Worm (Caenorhabditis elegans): ENCODE measurements around the gene msp-36.

Gene msp-36

ce11 chrIV:10053550-10053949 is 41.7 kb upstream of the msp-36 start, which contains the start of gene srv-12:
srv-12 (minus strand) TSS chrIV:10053650.
- TF ChIP-seq elt-3 (tag; optimal IDR thresholded peaks at IDR 0.05): no peak
- TF ChIP-seq lsy-2 (tag; optimal IDR thresholded peaks at IDR 0.05): no peak
- no peak for TF ChIP-seq unc-39 (tag; optimal IDR thresholded peaks at IDR 0.05)
- no peak for TF ChIP-seq dmd-4 (tag; optimal IDR thresholded peaks at IDR 0.05)
- TF ChIP-seq nhr-237 (tag; optimal IDR thresholded peaks at IDR 0.05): no peak
- no peak for TF ChIP-seq nhr-77 (tag; optimal IDR thresholded peaks at IDR 0.05)

ce11 chrIV:10056138-10056537 is 39.1 kb upstream of the msp-36 start, which contains the start of gene T04B2.7:
T04B2.7 (minus strand) TSS chrIV:10056238.
- TF ChIP-seq nhr-25 (tag; optimal IDR thresholded peaks at IDR 0.05): no peak
- TF ChIP-seq ceh-82 (tag; optimal IDR thresholded peaks at IDR 0.05): no peak
- no peak for TF ChIP-seq crh-2 (tag; optimal IDR thresholded peaks at IDR 0.05)
- TF ChIP-seq elt-1 (tag; optimal IDR thresholded peaks at IDR 0.05): no peak
- TF ChIP-seq dmd-4 (tag; optimal IDR thresholded peaks at IDR 0.05): no peak
- no peak for TF ChIP-seq alr-1 (tag; optimal IDR thresholded peaks at IDR 0.05)
- TF ChIP-seq aly-2 (tag; optimal IDR thresholded peaks at IDR 0.05): no peak
- no peak for TF ChIP-seq R02D3.7 (tag; optimal IDR thresholded peaks at IDR 0.05)
- TF ChIP-seq egl-27 (tag; optimal IDR thresholded peaks at IDR 0.05): no peak
- TF ChIP-seq unc-62 (GFP tag; optimal IDR thresholded peaks at IDR 0.05): no peak
- no peak for TF ChIP-seq zag-1 (tag; optimal IDR thresholded peaks at IDR 0.05)
- TF ChIP-seq peb-1 (tag; optimal IDR thresholded peaks at IDR 0.05): no peak
- no peak for TF ChIP-seq sem-4 (tag; optimal IDR thresholded peaks at IDR 0.05)

- no peak for TF ChIP-seq ceh-16 (tag; optimal IDR thresholded peaks at IDR 0.05)
- TF ChIP-seq ceh-82 (tag; optimal IDR thresholded peaks at IDR 0.05): no peak
- no peak for TF ChIP-seq nhr-11 (tag; optimal IDR thresholded peaks at IDR 0.05)
- TF ChIP-seq mab-5 (tag; optimal IDR thresholded peaks at IDR 0.05): no peak
- TF ChIP-seq nhr-23 (tag; optimal IDR thresholded peaks at IDR 0.05): no peak
- TF ChIP-seq unc-55 (GFP tag; optimal IDR thresholded peaks at IDR 0.05): no peak
- TF ChIP-seq gmeb-1 (tag; optimal IDR thresholded peaks at IDR 0.05): no peak
- peak; percentile 55 for TF ChIP-seq F13H6.1 (tag; optimal IDR thresholded peaks at IDR 0.05)
- TF ChIP-seq lin-13 (GFP tag; optimal IDR thresholded peaks at IDR 0.05): no peak
- TF ChIP-seq nhr-77 (tag; optimal IDR thresholded peaks at IDR 0.05): no peak
- no peak for TF ChIP-seq mdl-1 (tag; optimal IDR thresholded peaks at IDR 0.05)
- no peak for TF ChIP-seq unc-39 (tag; optimal IDR thresholded peaks at IDR 0.05)
- TF ChIP-seq nhr-129 (tag; optimal IDR thresholded peaks at IDR 0.05): no peak
- peak; percentile 99 for TF ChIP-seq crh-2 (tag; optimal IDR thresholded peaks at IDR 0.05)
- TF ChIP-seq sma-9 (GFP tag; optimal IDR thresholded peaks at IDR 0.05): peak; percentile 77
- TF ChIP-seq sma-9 (tag; optimal IDR thresholded peaks at IDR 0.05): no peak
- TF ChIP-seq ztf-11 (tag; optimal IDR thresholded peaks at IDR 0.05): no peak
- no peak for TF ChIP-seq nhr-237 (tag; optimal IDR thresholded peaks at IDR 0.05)
- TF ChIP-seq fos-1 (tag; optimal IDR thresholded peaks at IDR 0.05): peak; percentile 76
- no peak for TF ChIP-seq lsy-2 (tag; optimal IDR thresholded peaks at IDR 0.05)
- no peak for TF ChIP-seq nhr-6 (tag; optimal IDR thresholded peaks at IDR 0.05)
- TF ChIP-seq C34F6.9 (tag; optimal IDR thresholded peaks at IDR 0.05): no peak
- TF ChIP-seq elt-3 (tag; optimal IDR thresholded peaks at IDR 0.05): no peak
- no peak for TF ChIP-seq nhr-21 (tag; optimal IDR thresholded peaks at IDR 0.05)
- TF ChIP-seq ztf-4 (tag; optimal IDR thresholded peaks at IDR 0.05): no peak
- TF ChIP-seq nhr-10 (tag; optimal IDR thresholded peaks at IDR 0.05): no peak
- TF ChIP-seq unc-62 (GFP tag; optimal IDR thresholded peaks at IDR 0.05): no peak
- no peak for TF ChIP-seq elt-1 (tag; optimal IDR thresholded peaks at IDR 0.05)
- no peak for TF ChIP-seq blmp-1 (tag; optimal IDR thresholded peaks at IDR 0.05; ENCODE audit: insufficient read depth)
- peak; percentile 7 for TF ChIP-seq sma-3 (GFP tag; optimal IDR thresholded peaks at IDR 0.05)
- no peak for TF ChIP-seq skn-1 (tag; optimal IDR thresholded peaks at IDR 0.05)
- no peak for TF ChIP-seq nhr-25 (tag; optimal IDR thresholded peaks at IDR 0.05)
- no peak for TF ChIP-seq mbf-1 (tag; optimal IDR thresholded peaks at IDR 0.05)
- no peak for TF ChIP-seq sem-4 (tag; optimal IDR thresholded peaks at IDR 0.05)
- no peak for TF ChIP-seq aly-2 (tag; optimal IDR thresholded peaks at IDR 0.05)
- no peak for TF ChIP-seq lin-11 (tag; optimal IDR thresholded peaks at IDR 0.05)
- TF ChIP-seq ZK546.5 (tag; optimal IDR thresholded peaks at IDR 0.05): no peak
- no peak for TF ChIP-seq Y55F3AM.14 (GFP tag; optimal IDR thresholded peaks at IDR 0.05)
- peak; percentile 42 for TF ChIP-seq egl-27 (tag; optimal IDR thresholded peaks at IDR 0.05)
- TF ChIP-seq lin-39 (tag; optimal IDR thresholded peaks at IDR 0.05): no peak
- no peak for TF ChIP-seq ama-1 (optimal IDR thresholded peaks at IDR 0.05)
- TF ChIP-seq dmd-4 (tag; optimal IDR thresholded peaks at IDR 0.05): no peak
- no peak for TF ChIP-seq R02D3.7 (tag; optimal IDR thresholded peaks at IDR 0.05)
- TF ChIP-seq ztf-1 (GFP tag; conservative IDR thresholded peaks at IDR 0.05): no peak
- no peak for TF ChIP-seq alr-1 (tag; optimal IDR thresholded peaks at IDR 0.05)
- no peak for TF ChIP-seq peb-1 (tag; optimal IDR thresholded peaks at IDR 0.05)
- no peak for TF ChIP-seq zag-1 (tag; optimal IDR thresholded peaks at IDR 0.05)
- TF ChIP-seq snpc-4 (tag; optimal IDR thresholded peaks at IDR 0.05): no peak
- TF ChIP-seq nhr-12 (tag; optimal IDR thresholded peaks at IDR 0.05): no peak
Observed at ce11 chrIV:10059175-10059574, 36.1 kb upstream of the msp-36 start.

Data from whole organism, L2 larva.